Worm (Caenorhabditis elegans): ENCODE measurements around the gene D1086.2.

DNA sequence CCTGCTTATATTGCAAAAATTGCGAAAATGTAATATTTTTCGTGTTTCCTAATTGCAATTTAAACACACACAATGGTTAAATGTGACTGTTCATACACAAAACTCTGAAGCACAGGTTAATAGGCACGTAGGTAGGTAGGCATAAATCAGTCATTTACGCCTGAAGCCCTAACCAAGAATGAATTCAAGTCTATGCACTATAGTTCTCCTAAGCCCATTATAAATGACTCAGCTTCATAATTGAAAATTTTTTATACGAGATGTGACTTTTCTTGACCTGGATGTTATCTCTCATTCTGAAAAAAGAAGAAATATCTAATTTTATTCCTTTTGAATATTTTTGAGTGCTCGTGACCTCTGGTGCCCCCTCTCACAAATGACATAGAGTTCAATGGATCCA is 43.4 kb upstream of the D1086.2 start:
- TF ChIP-seq pqm-1 (tag; optimal IDR thresholded peaks at IDR 0.05) (no peak), nhr-12 (tag; optimal IDR thresholded peaks at IDR 0.05) (no peak), ztf-11 (tag; optimal IDR thresholded peaks at IDR 0.05) (no peak), dsc-1 (tag; optimal IDR thresholded peaks at IDR 0.05) (no peak)
